Worm (Caenorhabditis elegans): ENCODE results near the gene fdgt-2.

fdgt-2 gene

ce11 chrII:8466874-8467273 lies 49.5 kb downstream of the fdgt-2 start, which contains the start of gene F22B5.10:
TSS of gene F22B5.10 (plus strand) at chrII:8467174.
- no peak for TF ChIP-seq unc-62 (GFP tag; optimal IDR thresholded peaks at IDR 0.05)

ce11 chrII:8467809-8468208 lies 50.4 kb downstream of the fdgt-2 start, which contains the start of gene M05D6.2:
TSS of gene M05D6.2 (plus strand) at chrII:8468109.
- no peak for TF ChIP-seq unc-62 (GFP tag; optimal IDR thresholded peaks at IDR 0.05)

Data from whole organism, dauer.